Worm (Caenorhabditis elegans) whole organism, L2 larva: ENCODE measurements around the gene sqst-1.

Experiments used
- C34F6.9 ChIP-seq: fragments of 150-350 bp; optimal IDR thresholded peaks from 2 replicates; lab custom pipeline; 2014; ENCODE audit warnings: missing biosample characterization, missing genetic modification characterization
- F13H6.1 ChIP-seq: sonication (generic microtip); optimal IDR thresholded peaks from 2 replicates; lab custom pipeline; 2016; ENCODE audit warnings: missing genetic modification characterization, missing compliant biosample characterization
- Y55F3AM.14 ChIP-seq: fragments of 200-800 bp; sonication (Bioruptor generic); optimal IDR thresholded peaks from 2 replicates; lab custom pipeline; 2018; ENCODE audit warnings: mild to moderate bottlenecking, missing genetic modification characterization, missing compliant biosample characterization
- ZK546.5 ChIP-seq: sonication (generic microtip); optimal IDR thresholded peaks from 2 replicates; lab custom pipeline; 2017; ENCODE audit warnings: missing biosample characterization, missing genetic modification characterization
- alr-1 ChIP-seq: fragments of 150-350 bp; optimal IDR thresholded peaks from 2 replicates; lab custom pipeline; 2014; ENCODE audit warnings: missing biosample characterization, missing genetic modification characterization
- aly-2 ChIP-seq: fragments of 150-350 bp; optimal IDR thresholded peaks from 2 replicates; lab custom pipeline; 2014; ENCODE audit warnings: missing biosample characterization, missing genetic modification characterization
- ama-1 ChIP-seq: fragments of 150-350 bp; optimal IDR thresholded peaks from 2 replicates; lab custom pipeline; 2018; ENCODE audit warnings: inconsistent platforms
- blmp-1 ChIP-seq: sonication (generic microtip); optimal IDR thresholded peaks from 2 replicates; lab custom pipeline; 2017; ENCODE audit warnings: missing genetic modification characterization, mild to moderate bottlenecking, missing compliant biosample characterization, antibody characterized with exemption, moderate library complexity; ENCODE audit not compliant: insufficient read depth
- ceh-16 ChIP-seq: fragments of 150-350 bp; optimal IDR thresholded peaks from 2 replicates; lab custom pipeline; 2014; ENCODE audit warnings: missing biosample characterization, missing genetic modification characterization
- ceh-82 ChIP-seq: fragments of 150-350 bp; optimal IDR thresholded peaks from 2 replicates; lab custom pipeline; 2014; ENCODE audit warnings: missing biosample characterization, missing genetic modification characterization
- crh-2 ChIP-seq: sonication (generic microtip); optimal IDR thresholded peaks from 2 replicates; lab custom pipeline; 2017; ENCODE audit warnings: missing biosample characterization, missing genetic modification characterization
- dmd-4 ChIP-seq: sonication (generic microtip); optimal IDR thresholded peaks from 2 replicates; lab custom pipeline; 2017; ENCODE audit warnings: missing biosample characterization, missing genetic modification characterization
- egl-27 ChIP-seq: sonication (generic microtip); optimal IDR thresholded peaks from 3 replicates; lab custom pipeline; 2017; ENCODE audit warnings: missing biosample characterization, missing genetic modification reagents, missing genetic modification characterization
- fos-1 ChIP-seq: fragments of 150-350 bp; optimal IDR thresholded peaks from 2 replicates; lab custom pipeline; 2014; ENCODE audit warnings: missing biosample characterization, missing genetic modification characterization
- gmeb-1 ChIP-seq: fragments of 150-350 bp; optimal IDR thresholded peaks from 2 replicates; lab custom pipeline; 2014; ENCODE audit warnings: missing biosample characterization, missing genetic modification characterization
- lin-11 ChIP-seq: fragments of 150-350 bp; sonication (generic microtip); optimal IDR thresholded peaks from 2 replicates; lab custom pipeline; 2014; ENCODE audit warnings: missing biosample characterization, missing genetic modification characterization, inconsistent platforms, mixed read lengths
- lin-13 ChIP-seq: fragments of 150-350 bp; optimal IDR thresholded peaks from 2 replicates; lab custom pipeline; 2014; ENCODE audit warnings: missing biosample characterization, missing genetic modification reagents, missing genetic modification characterization
- lin-39 ChIP-seq: fragments of 150-350 bp; optimal IDR thresholded peaks from 2 replicates; lab custom pipeline; 2014; ENCODE audit warnings: missing biosample characterization, missing genetic modification reagents, missing genetic modification characterization
- lsy-2 ChIP-seq, 2 experiments: fragments of 150-350 bp in 1 of 2; sonication (generic microtip) in 1 of 2; optimal IDR thresholded peaks; 2 replicates each; lab custom pipeline; 2014 to 2017; ENCODE audit warnings: missing biosample characterization in 2 of 2, missing genetic modification characterization in 2 of 2
- mab-5 ChIP-seq: fragments of 150-350 bp; optimal IDR thresholded peaks from 2 replicates; lab custom pipeline; 2014; ENCODE audit warnings: missing biosample characterization, missing genetic modification characterization
- mdl-1 ChIP-seq, 2 experiments: fragments of 150-350 bp in 1 of 2; sonication (generic microtip) in 1 of 2; optimal IDR thresholded peaks; 2 replicates each; lab custom pipeline; 2017; ENCODE audit warnings: missing biosample characterization in 2 of 2, missing genetic modification characterization in 2 of 2
- nhr-10 ChIP-seq: sonication (generic microtip); optimal IDR thresholded peaks from 2 replicates; lab custom pipeline; 2017; ENCODE audit warnings: missing biosample characterization, missing genetic modification characterization
- nhr-129 ChIP-seq: fragments of 150-350 bp; optimal IDR thresholded peaks from 2 replicates; lab custom pipeline; 2014; ENCODE audit warnings: missing biosample characterization, missing genetic modification characterization
- nhr-21 ChIP-seq: fragments of 150-350 bp; optimal IDR thresholded peaks from 2 replicates; lab custom pipeline; 2014; ENCODE audit warnings: missing biosample characterization, missing genetic modification characterization
- nhr-23 ChIP-seq: fragments of 150-350 bp; optimal IDR thresholded peaks from 2 replicates; lab custom pipeline; 2014; ENCODE audit warnings: missing biosample characterization, missing genetic modification reagents, missing genetic modification characterization
- nhr-237 ChIP-seq: fragments of 150-350 bp; optimal IDR thresholded peaks from 2 replicates; lab custom pipeline; 2014; ENCODE audit warnings: missing biosample characterization, missing genetic modification characterization
- nhr-25 ChIP-seq: fragments of 150-350 bp; sonication (generic microtip); optimal IDR thresholded peaks from 3 replicates; lab custom pipeline; 2014; ENCODE audit warnings: missing biosample characterization, missing genetic modification characterization
- nhr-6 ChIP-seq: fragments of 150-350 bp; optimal IDR thresholded peaks from 2 replicates; lab custom pipeline; 2014; ENCODE audit warnings: missing biosample characterization, missing genetic modification characterization
- nhr-77 ChIP-seq: fragments of 150-350 bp; optimal IDR thresholded peaks from 2 replicates; lab custom pipeline; 2014; ENCODE audit warnings: missing biosample characterization, missing genetic modification characterization
- sem-4 ChIP-seq: fragments of 150-350 bp; optimal IDR thresholded peaks from 2 replicates; lab custom pipeline; 2014; ENCODE audit warnings: missing biosample characterization, missing genetic modification reagents, missing genetic modification characterization
- skn-1 ChIP-seq: sonication (generic microtip); optimal IDR thresholded peaks from 2 replicates; lab custom pipeline; 2017; ENCODE audit warnings: missing biosample characterization, missing genetic modification characterization
- sma-3 ChIP-seq: sonication (generic microtip); optimal IDR thresholded peaks from 2 replicates; lab custom pipeline; 2016; ENCODE audit warnings: missing genetic modification reagents, missing genetic modification characterization, missing compliant biosample characterization
- sma-9 ChIP-seq, 2 experiments: fragments of 150-350 bp in 1 of 2; sonication (generic microtip) in 1 of 2; optimal IDR thresholded peaks; 2 replicates each; lab custom pipeline; 2014 to 2016; ENCODE audit warnings: missing genetic modification characterization in 2 of 2, mild to moderate bottlenecking in 1 of 2, missing biosample characterization in 1 of 2, missing compliant biosample characterization in 1 of 2, missing genetic modification reagents in 1 of 2, moderate library complexity in 1 of 2
- unc-39 ChIP-seq: fragments of 150-350 bp; optimal IDR thresholded peaks from 2 replicates; lab custom pipeline; 2014; ENCODE audit warnings: missing biosample characterization, missing genetic modification characterization
- unc-55 ChIP-seq: fragments of 150-350 bp; sonication (generic microtip); optimal IDR thresholded peaks from 3 replicates; lab custom pipeline; 2014; ENCODE audit warnings: missing biosample characterization, missing genetic modification reagents, missing genetic modification characterization
- unc-62 ChIP-seq: fragments of 150-350 bp; optimal IDR thresholded peaks from 2 replicates; lab custom pipeline; 2014; ENCODE audit warnings: missing biosample characterization, missing genetic modification reagents, missing genetic modification characterization
- zag-1 ChIP-seq: fragments of 150-350 bp; optimal IDR thresholded peaks from 2 replicates; lab custom pipeline; 2014; ENCODE audit warnings: missing biosample characterization, missing genetic modification characterization
- ztf-1 ChIP-seq: fragments of 200-800 bp; sonication (Bioruptor generic); conservative IDR thresholded peaks from 2 replicates; pipeline ENCODE4 v1.3.6; 2022; ENCODE audit warnings: missing genetic modification characterization, missing compliant biosample characterization
- ztf-11 ChIP-seq: sonication (generic microtip); optimal IDR thresholded peaks from 2 replicates; lab custom pipeline; 2017; ENCODE audit warnings: missing biosample characterization, missing genetic modification characterization
- ztf-4 ChIP-seq: fragments of 150-350 bp; optimal IDR thresholded peaks from 2 replicates; lab custom pipeline; 2014; ENCODE audit warnings: missing biosample characterization, missing genetic modification characterization

sqst-1 gene

ce11 chrIV:12031003-12031402 lies 3.1 kb upstream of the sqst-1 start, which contains the start of the genes T12G3.6 and mrpl-51:
T12G3.6 (minus strand) TSS chrIV:12031271.
mrpl-51 (plus strand) TSS chrIV:12031324.
- no peak for TF ChIP-seq Y55F3AM.14
- no peak for TF ChIP-seq crh-2 (tag; lab: Kevin White, UChicago)
- no peak for TF ChIP-seq nhr-25 (tag; lab: Kevin White, UChicago)
- TF ChIP-seq ama-1 = no peak
- no peak for TF ChIP-seq F13H6.1 (tag; lab: Kevin White, UChicago)
- TF ChIP-seq aly-2 = no peak
- no peak for TF ChIP-seq nhr-129
- no peak for TF ChIP-seq dmd-4 (tag; lab: Kevin White, UChicago)
- no peak for TF ChIP-seq lsy-2 (tag; optimal IDR thresholded peaks at IDR 0.05; lab: Kevin White, UChicago)
- no peak for TF ChIP-seq ZK546.5 (tag; lab: Kevin White, UChicago)
- TF ChIP-seq zag-1 (tag; lab: Kevin White, UChicago) = no peak
- TF ChIP-seq ztf-11 (tag; lab: Kevin White, UChicago) = no peak
- TF ChIP-seq mdl-1 (tag; optimal IDR thresholded peaks at IDR 0.05; lab: Kevin White, UChicago) = no peak
- TF ChIP-seq nhr-77 (tag; lab: Kevin White, UChicago) = no peak
- TF ChIP-seq skn-1 = no peak
- TF ChIP-seq ztf-1 (GFP tag; lab: Robert Waterston, UW) = no peak
- TF ChIP-seq nhr-10 (tag; lab: Kevin White, UChicago) = no peak
- TF ChIP-seq sma-9 (GFP tag; optimal IDR thresholded peaks at IDR 0.05; lab: Kevin White, UChicago) = no peak
- TF ChIP-seq sma-9 (tag; optimal IDR thresholded peaks at IDR 0.05; lab: Kevin White, UChicago) = no peak
- TF ChIP-seq blmp-1 = no peak
- no peak for TF ChIP-seq C34F6.9 (tag; lab: Kevin White, UChicago)

- no peak for TF ChIP-seq mab-5
- TF ChIP-seq lin-11 (tag; lab: Kevin White, UChicago) = peak; percentile 54
- peak; percentile 77 for TF ChIP-seq ama-1
- TF ChIP-seq unc-55 (GFP tag; lab: Kevin White, UChicago) = peak; percentile 68
- peak; percentile 92 for TF ChIP-seq sma-3 (GFP tag; lab: Kevin White, UChicago)
- no peak for TF ChIP-seq ZK546.5 (tag; lab: Kevin White, UChicago)
- TF ChIP-seq lin-13 (GFP tag; lab: Kevin White, UChicago) = peak; percentile 68
- TF ChIP-seq unc-62 (GFP tag; lab: Kevin White, UChicago) = no peak
- TF ChIP-seq crh-2 (tag; lab: Kevin White, UChicago) = peak; percentile 87
- TF ChIP-seq ceh-16 (tag; lab: Kevin White, UChicago) = peak; percentile 22
- peak; percentile 89 for TF ChIP-seq nhr-25 (tag; lab: Kevin White, UChicago)
- TF ChIP-seq lin-39 (tag; lab: Kevin White, UChicago) = no peak
- TF ChIP-seq ztf-1 (GFP tag; lab: Robert Waterston, UW) = no peak
- peak; percentile 81 for TF ChIP-seq sma-9 (GFP tag; optimal IDR thresholded peaks at IDR 0.05; lab: Kevin White, UChicago)
- TF ChIP-seq sma-9 (tag; optimal IDR thresholded peaks at IDR 0.05; lab: Kevin White, UChicago) = no peak
- TF ChIP-seq alr-1 = peak; percentile 28
- no peak for TF ChIP-seq ceh-82 (tag; lab: Kevin White, UChicago)
- TF ChIP-seq F13H6.1 (tag; lab: Kevin White, UChicago) = peak; percentile 91
- TF ChIP-seq dmd-4 (tag; lab: Kevin White, UChicago) = no peak
- no peak for TF ChIP-seq nhr-237 (tag; lab: Kevin White, UChicago)
- peak in 1 of 2 experiments; percentile 55 for TF ChIP-seq mdl-1 (tag; optimal IDR thresholded peaks at IDR 0.05; lab: Kevin White, UChicago)
- no peak for TF ChIP-seq nhr-23 (tag; lab: Kevin White, UChicago)
- peak; percentile 52 to 87 for TF ChIP-seq lsy-2 (tag; optimal IDR thresholded peaks at IDR 0.05; lab: Kevin White, UChicago)
- TF ChIP-seq zag-1 (tag; lab: Kevin White, UChicago) = peak; percentile 28
- TF ChIP-seq fos-1 (tag; lab: Kevin White, UChicago) = peak; percentile 85
- TF ChIP-seq ztf-4 (tag; lab: Kevin White, UChicago) = peak; percentile 81
- TF ChIP-seq C34F6.9 (tag; lab: Kevin White, UChicago) = peak; percentile 98
- peak; percentile 66 for TF ChIP-seq nhr-6 (tag; lab: Kevin White, UChicago)
- TF ChIP-seq gmeb-1 (tag; lab: Kevin White, UChicago) = peak; percentile 64
- no peak for TF ChIP-seq ztf-11 (tag; lab: Kevin White, UChicago)
- no peak for TF ChIP-seq nhr-77 (tag; lab: Kevin White, UChicago)
- peak; percentile 99 for TF ChIP-seq nhr-129
- TF ChIP-seq unc-39 = no peak
- peak; percentile 26 for TF ChIP-seq Y55F3AM.14
- TF ChIP-seq blmp-1 = peak; percentile 15
- TF ChIP-seq egl-27 = peak; percentile 61
- peak; percentile 89 for TF ChIP-seq sem-4 (tag; lab: Kevin White, UChicago)
- peak; percentile 80 for TF ChIP-seq nhr-21
- TF ChIP-seq, all 48 proteins: peak for 25
Measured at ce11 chrIV:12032383-12032782, 1.7 kb upstream of the sqst-1 start.
